Worm (Caenorhabditis elegans) whole organism, L3 larva: ENCODE measurements around the gene nep-3.

Experiments
- aly-2 ChIP-seq: fragments of 150-350 bp; optimal IDR thresholded peaks from 2 replicates; lab custom pipeline; 2014; ENCODE audit warnings: missing biosample characterization, missing genetic modification characterization
- nhr-28 ChIP-seq: fragments of 150-350 bp; optimal IDR thresholded peaks from 2 replicates; lab custom pipeline; 2014; ENCODE audit warnings: missing biosample characterization, missing genetic modification characterization
- pqm-1 ChIP-seq: fragments of 150-350 bp; optimal IDR thresholded peaks from 2 replicates; lab custom pipeline; 2017; ENCODE audit warnings: missing biosample characterization, missing genetic modification characterization, inconsistent platforms
- unc-62 ChIP-seq: fragments of 150-350 bp; sonication (generic microtip); optimal IDR thresholded peaks from 4 replicates; lab custom pipeline; 2014; ENCODE audit warnings: missing biosample characterization, missing genetic modification reagents, missing genetic modification characterization
- zag-1 ChIP-seq: fragments of 150-350 bp; optimal IDR thresholded peaks from 2 replicates; lab custom pipeline; 2014; ENCODE audit warnings: missing biosample characterization, missing genetic modification characterization
- ztf-4 ChIP-seq: fragments of 150-350 bp; optimal IDR thresholded peaks from 2 replicates; lab custom pipeline; 2014; ENCODE audit warnings: missing biosample characterization, missing genetic modification characterization

- no peak for TF ChIP-seq aly-2
- no peak for TF ChIP-seq nhr-28
- no peak for TF ChIP-seq ztf-4 (tag; lab: Kevin White, UChicago)
- TF ChIP-seq zag-1 (tag; lab: Kevin White, UChicago), result no peak
- TF ChIP-seq unc-62 (GFP tag; lab: Kevin White, UChicago), result no peak
- no peak for TF ChIP-seq pqm-1
These were observed 16.9 kb upstream of the nep-3 start for ce11 chrII:3893911-3894310.
